Worm (Caenorhabditis elegans): ENCODE data around the gene Y45G12B.3.

DNA sequence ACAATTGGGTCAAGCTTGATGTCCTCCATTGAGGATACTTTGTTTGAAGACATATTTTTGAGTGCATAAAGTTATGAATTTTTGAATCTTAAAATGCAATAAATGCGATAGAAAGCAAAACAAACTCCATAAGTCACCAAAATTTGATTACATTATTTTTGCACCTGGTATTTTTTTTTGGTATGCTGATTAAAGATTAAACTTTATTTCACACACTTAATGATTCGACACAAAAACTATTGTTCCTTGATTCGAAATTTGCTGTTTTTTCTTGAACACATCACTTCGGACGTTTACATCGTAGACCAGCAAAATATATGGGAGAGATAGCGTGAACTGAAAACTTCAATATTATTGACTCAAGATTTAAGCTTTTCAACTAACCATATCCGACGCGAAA is 44.2 kb upstream of the Y45G12B.3 start, which contains the start of gene srg-61:
- TF ChIP-seq W03F9.2 (tag; optimal IDR thresholded peaks at IDR 0.05) = no peak
- TF ChIP-seq him-1 (tag; optimal IDR thresholded peaks at IDR 0.05) = no peak
